Fruit fly (Drosophila melanogaster) whole organism, embryonic: ENCODE results near the gene side-IV.

Source experiments
- Aef1 ChIP-seq: fragments of 200-800 bp; sonication (Bioruptor generic); IDR thresholded peaks from 3 replicates; pipeline ENCODE4 v1.3.6; 2022; ENCODE audit warnings: missing biosample characterization, missing genetic modification characterization
- Atf3 ChIP-seq: fragments of 200-800 bp; sonication (Bioruptor generic); optimal IDR thresholded peaks from 3 replicates; lab custom pipeline; 2016; ENCODE audit warnings: missing biosample characterization, missing genetic modification characterization
- Blimp-1 ChIP-seq: fragments of 200-800 bp; sonication (Bioruptor generic); optimal IDR thresholded peaks from 3 replicates; lab custom pipeline; 2018; ENCODE audit warnings: missing biosample characterization, missing genetic modification characterization, mild to moderate bottlenecking, moderate library complexity, missing genetic modification reagents
- CG1024 ChIP-seq: fragments of 200-800 bp; sonication (Bioruptor generic); IDR thresholded peaks from 2 replicates; pipeline ENCODE4 v1.3.6; 2022; ENCODE audit warnings: missing biosample characterization, missing genetic modification characterization
- CG10959 ChIP-seq: fragments of 200-800 bp; sonication (Bioruptor generic); IDR thresholded peaks from 2 replicates; pipeline ENCODE4 v1.3.6; 2022; ENCODE audit warnings: missing biosample characterization, missing genetic modification characterization
- CG15514 ChIP-seq: fragments of 200-800 bp; sonication (Bioruptor generic); optimal IDR thresholded peaks from 3 replicates; lab custom pipeline; 2017; ENCODE audit warnings: missing biosample characterization, missing genetic modification characterization, mild to moderate bottlenecking, moderate library complexity, missing genetic modification reagents
- CG17385 ChIP-seq: fragments of 200-800 bp; sonication (Bioruptor generic); optimal IDR thresholded peaks from 3 replicates; lab custom pipeline; 2018; ENCODE audit warnings: missing biosample characterization, mild to moderate bottlenecking, missing genetic modification characterization
- CG1792 ChIP-seq: fragments of 200-800 bp; sonication (Bioruptor generic); optimal IDR thresholded peaks from 2 replicates; lab custom pipeline; 2016; ENCODE audit warnings: missing biosample characterization, missing genetic modification characterization
- CG18599 ChIP-seq: fragments of 200-800 bp; sonication (Bioruptor generic); optimal IDR thresholded peaks from 3 replicates; lab custom pipeline; 2017; ENCODE audit warnings: missing biosample characterization, missing genetic modification characterization, mild to moderate bottlenecking, moderate library complexity, missing genetic modification reagents
- CG18619 ChIP-seq: fragments of 200-800 bp; sonication (Bioruptor generic); optimal IDR thresholded peaks from 3 replicates; lab custom pipeline; 2017; ENCODE audit warnings: missing biosample characterization, mild to moderate bottlenecking, missing genetic modification characterization
- CG2199 ChIP-seq: fragments of 200-800 bp; sonication (Bioruptor generic); IDR thresholded peaks from 3 replicates; pipeline ENCODE4 v1.3.6; 2022; ENCODE audit warnings: missing biosample characterization, missing genetic modification characterization
- CG30431 ChIP-seq: fragments of 200-800 bp; sonication (Bioruptor generic); optimal IDR thresholded peaks from 2 replicates; lab custom pipeline; 2017; ENCODE audit warnings: missing biosample characterization, missing genetic modification characterization
- CG31224 ChIP-seq: fragments of 200-800 bp; sonication (Bioruptor generic); IDR thresholded peaks from 2 replicates; pipeline ENCODE4 v1.3.6; 2022; ENCODE audit warnings: missing biosample characterization, missing genetic modification characterization
- CG4424 ChIP-seq: fragments of 200-800 bp; sonication (Bioruptor generic); optimal IDR thresholded peaks from 3 replicates; lab custom pipeline; 2016; ENCODE audit warnings: missing biosample characterization, missing genetic modification characterization
- CG5180 ChIP-seq: fragments of 200-800 bp; sonication (Bioruptor generic); optimal IDR thresholded peaks from 3 replicates; lab custom pipeline; 2017; ENCODE audit warnings: missing biosample characterization, missing genetic modification characterization, mild to moderate bottlenecking, moderate library complexity, missing genetic modification reagents
- CG5953 ChIP-seq: fragments of 200-800 bp; sonication (Bioruptor generic); IDR thresholded peaks from 2 replicates; pipeline ENCODE4 v1.3.6; 2022; ENCODE audit warnings: missing biosample characterization, missing genetic modification characterization
- CG7745 ChIP-seq: fragments of 200-800 bp; sonication (Bioruptor generic); optimal IDR thresholded peaks from 2 replicates; lab custom pipeline; 2018; ENCODE audit warnings: missing biosample characterization, mild to moderate bottlenecking, missing genetic modification characterization, moderate library complexity
- CG7786 ChIP-seq: fragments of 200-800 bp; sonication (Bioruptor generic); optimal IDR thresholded peaks from 2 replicates; lab custom pipeline; 2016; ENCODE audit warnings: missing biosample characterization, missing genetic modification characterization
- CG9437 ChIP-seq: fragments of 200-800 bp; sonication (Bioruptor generic); optimal IDR thresholded peaks from 2 replicates; lab custom pipeline; 2018; ENCODE audit warnings: missing biosample characterization, mild to moderate bottlenecking, missing genetic modification characterization
- Chrac-16 ChIP-seq: fragments of 200-800 bp; sonication (Bioruptor generic); optimal IDR thresholded peaks from 3 replicates; lab custom pipeline; 2016; ENCODE audit warnings: missing biosample characterization, missing genetic modification characterization
- CoRest ChIP-seq: fragments of 200-800 bp; sonication (Bioruptor generic); optimal IDR thresholded peaks from 3 replicates; lab custom pipeline; 2018; ENCODE audit warnings: missing biosample characterization, mild to moderate bottlenecking, missing genetic modification characterization, moderate library complexity
- Dref ChIP-seq: fragments of 200-800 bp; sonication (Bioruptor generic); IDR thresholded peaks from 2 replicates; pipeline ENCODE4 v1.3.6; 2022; ENCODE audit warnings: missing biosample characterization, missing genetic modification characterization
- Drgx ChIP-seq: fragments of 200-800 bp; sonication (Bioruptor generic); IDR thresholded peaks from 2 replicates; pipeline ENCODE4 v1.3.6; 2022; ENCODE audit warnings: missing biosample characterization, missing genetic modification characterization
- Elba2 ChIP-seq: fragments of 200-800 bp; sonication (Bioruptor generic); optimal IDR thresholded peaks from 3 replicates; lab custom pipeline; 2016; ENCODE audit warnings: missing biosample characterization, missing genetic modification characterization
- GATAe ChIP-seq: fragments of 200-800 bp; sonication (Bioruptor generic); conservative IDR thresholded peaks from 2 replicates; pipeline ENCODE4 v1.3.6; 2022; ENCODE audit warnings: missing biosample characterization, missing genetic modification characterization
- HLH4C ChIP-seq: fragments of 200-800 bp; sonication (Bioruptor generic); IDR thresholded peaks from 3 replicates; pipeline ENCODE4 v1.3.6; 2022; ENCODE audit warnings: missing biosample characterization, missing genetic modification characterization; ENCODE audit not compliant: partially characterized antibody
- Kr ChIP-seq: fragments of 200-800 bp; sonication (Bioruptor generic); optimal IDR thresholded peaks from 2 replicates; lab custom pipeline; 2017; ENCODE audit warnings: missing biosample characterization, mild to moderate bottlenecking, missing genetic modification characterization
- Myb ChIP-seq: fragments of 200-800 bp; sonication (Bioruptor generic); optimal IDR thresholded peaks from 2 replicates; lab custom pipeline; 2016; ENCODE audit warnings: missing biosample characterization, missing genetic modification characterization
- Neu2 ChIP-seq: fragments of 200-800 bp; sonication (Bioruptor generic); optimal IDR thresholded peaks from 3 replicates; lab custom pipeline; 2016; ENCODE audit warnings: missing biosample characterization, missing genetic modification characterization, borderline replicate concordance
- Nf-YB ChIP-seq: fragments of 200-800 bp; sonication (Bioruptor generic); optimal IDR thresholded peaks from 3 replicates; lab custom pipeline; 2019; ENCODE audit warnings: missing biosample characterization, mild to moderate bottlenecking, missing genetic modification characterization, moderate library complexity
- Optix ChIP-seq: fragments of 200-800 bp; sonication (Bioruptor generic); IDR thresholded peaks from 3 replicates; pipeline ENCODE4 v1.3.6; 2022; ENCODE audit warnings: missing biosample characterization, missing genetic modification characterization
- Poxn ChIP-seq: fragments of 200-800 bp; sonication (Bioruptor generic); IDR thresholded peaks from 2 replicates; pipeline ENCODE4 v1.3.6; 2022; ENCODE audit warnings: missing biosample characterization, missing genetic modification characterization
- Ravus ChIP-seq: fragments of 200-800 bp; sonication (Bioruptor generic); IDR thresholded peaks from 2 replicates; pipeline ENCODE4 v1.3.6; 2022; ENCODE audit warnings: missing biosample characterization, missing genetic modification characterization
- Scr ChIP-seq: fragments of 200-800 bp; sonication (Bioruptor generic); IDR thresholded peaks from 2 replicates; pipeline ENCODE4 v1.3.6; 2022; ENCODE audit warnings: missing biosample characterization, missing genetic modification characterization; ENCODE audit not compliant: partially characterized antibody
- Trl ChIP-seq, 3 experiments: fragments of >200 bp in 2 of 3; fragments of 200-800 bp in 1 of 3; sonication (Bioruptor generic) in 1 of 3; optimal IDR thresholded peaks; 2 replicates in 1 of 3; 3 replicates in 2 of 3; lab custom pipeline; 2016 to 2017; ENCODE audit warnings: missing biosample characterization in 1 of 3, missing genetic modification characterization in 1 of 3
- Xrp1 ChIP-seq: fragments of 200-800 bp; sonication (Bioruptor generic); IDR thresholded peaks from 2 replicates; pipeline ENCODE4 v1.3.6; 2022; ENCODE audit warnings: missing biosample characterization, missing genetic modification characterization
- amos ChIP-seq: fragments of 200-800 bp; sonication (Bioruptor generic); IDR thresholded peaks from 2 replicates; pipeline ENCODE4 v1.3.6; 2022; ENCODE audit warnings: missing biosample characterization, missing genetic modification characterization; ENCODE audit not compliant: partially characterized antibody
- cas ChIP-seq: fragments of 200-800 bp; sonication (Bioruptor generic); IDR thresholded peaks from 2 replicates; pipeline ENCODE4 v1.3.6; 2022; ENCODE audit warnings: missing biosample characterization, missing genetic modification characterization
- cato ChIP-seq: fragments of 200-800 bp; sonication (Bioruptor generic); optimal IDR thresholded peaks from 2 replicates; lab custom pipeline; 2016; ENCODE audit warnings: missing biosample characterization, missing genetic modification characterization, borderline replicate concordance
- gcm2 ChIP-seq: fragments of 200-800 bp; sonication (Bioruptor generic); optimal IDR thresholded peaks from 2 replicates; lab custom pipeline; 2016; ENCODE audit warnings: missing biosample characterization, missing genetic modification characterization
- ham ChIP-seq: fragments of 200-800 bp; sonication (Bioruptor generic); IDR thresholded peaks from 2 replicates; pipeline ENCODE4 v1.3.6; 2022; ENCODE audit warnings: missing biosample characterization, missing genetic modification characterization
- hkb ChIP-seq, 2 experiments: fragments of 200-800 bp in 1 of 2; fragments of >200 bp in 1 of 2; sonication (Bioruptor generic) in 1 of 2; IDR thresholded peaks in 1 of 2; optimal IDR thresholded peaks in 1 of 2; 2 replicates each; pipeline versions ENCODE4 v1.3.6 to Lab custom; 2017 to 2022; ENCODE audit warnings: missing biosample characterization in 1 of 2, missing genetic modification characterization in 1 of 2
- jigr1 ChIP-seq: fragments of 200-800 bp; sonication (Bioruptor generic); IDR thresholded peaks from 3 replicates; pipeline ENCODE4 v1.3.6; 2022; ENCODE audit warnings: missing biosample characterization, missing genetic modification characterization
- klu ChIP-seq: fragments of 200-800 bp; sonication (Bioruptor generic); IDR thresholded peaks from 2 replicates; pipeline ENCODE4 v1.3.6; 2022; ENCODE audit warnings: missing biosample characterization, missing genetic modification characterization
- mirr ChIP-seq: fragments of 200-800 bp; sonication (Bioruptor generic); optimal IDR thresholded peaks from 3 replicates; lab custom pipeline; 2018; ENCODE audit warnings: missing biosample characterization, mild to moderate bottlenecking, missing genetic modification characterization
- pan ChIP-seq, 4 experiments: fragments of >200 bp in 3 of 4; fragments of 200-800 bp in 1 of 4; sonication (Bioruptor generic) in 1 of 4; optimal IDR thresholded peaks in 3 of 4; IDR thresholded peaks in 1 of 4; 2 replicates each; pipeline versions ENCODE4 v1.3.6 to Lab custom; 2017 to 2022; ENCODE audit warnings: missing biosample characterization in 2 of 4, missing genetic modification characterization in 2 of 4, mixed read lengths in 1 of 4
- salm ChIP-seq: fragments of 200-800 bp; sonication (Bioruptor generic); optimal IDR thresholded peaks from 2 replicates; lab custom pipeline; 2018; ENCODE audit warnings: missing biosample characterization, mild to moderate bottlenecking, missing genetic modification characterization
- sisA ChIP-seq: fragments of 200-800 bp; sonication (Bioruptor generic); IDR thresholded peaks from 2 replicates; pipeline ENCODE4 v1.3.6; 2022; ENCODE audit warnings: missing biosample characterization, missing genetic modification characterization
- wor ChIP-seq: fragments of 200-800 bp; sonication (Bioruptor generic); IDR thresholded peaks from 2 replicates; pipeline ENCODE4 v1.3.6; 2022; ENCODE audit warnings: missing biosample characterization, missing genetic modification characterization

side-IV gene

DNA sequence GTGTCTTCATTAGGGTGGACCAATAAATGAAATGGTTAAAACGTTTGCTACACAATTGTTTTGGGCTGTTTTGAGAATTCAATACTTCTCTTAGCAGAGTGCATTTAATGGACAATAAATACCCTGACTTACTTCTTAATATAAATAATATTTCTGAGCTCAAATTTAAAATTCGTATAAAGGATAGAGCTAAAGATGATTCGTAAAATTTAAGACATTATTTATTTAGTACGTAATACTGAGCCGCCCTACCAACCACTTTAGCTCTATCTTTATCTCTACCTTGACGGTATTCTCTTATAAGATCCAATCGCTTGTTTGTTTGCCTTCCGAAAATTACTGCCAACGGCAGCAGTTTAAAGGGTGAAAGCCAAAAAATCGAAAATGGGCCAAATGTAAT lies 16.8 kb upstream of the side-IV start (continued):
- TF ChIP-seq mirr (GFP tag; lab: Kevin White, UChicago) (peak; percentile 16), Chrac-16 (GFP tag; lab: Kevin White, UChicago) (peak; percentile 73), Myb (GFP tag; lab: Kevin White, UChicago) (peak; percentile 2), klu (GFP tag; lab: Robert Waterston, UW) (peak; percentile 35; the same call in 1 of the 2 replicates), Blimp-1 (GFP tag; lab: Kevin White, UChicago) (peak; percentile 74), Scr (GFP tag; lab: Robert Waterston, UW) (no peak), CG18599 (peak; percentile 64), CG7745 (no peak), Ravus (GFP tag; lab: Robert Waterston, UW) (no peak; the same call in 1 of the 2 replicates), Optix (GFP tag; lab: Robert Waterston, UW) (no peak), Kr (no peak), cas (peak; percentile 37; the same call in 1 of the 2 replicates), CG9437 (GFP tag; lab: Kevin White, UChicago) (peak; percentile 79), gcm2 (GFP tag; lab: Kevin White, UChicago) (no peak), ham (GFP tag; lab: Robert Waterston, UW) (no peak), CG4424 (peak; percentile 73), HLH4C (no peak), CG5953 (GFP tag; lab: Robert Waterston, UW) (peak; percentile 30; the same call in 1 of the 2 replicates), CG17385 (GFP tag; lab: Kevin White, UChicago) (peak; percentile 85), hkb (optimal IDR thresholded peaks at IDR 0.05; lab: Kevin White, UChicago) (no peak), hkb (GFP tag; IDR thresholded peaks at IDR 0.05; lab: Robert Waterston, UW) (peak; percentile 88), Xrp1 (GFP tag; lab: Robert Waterston, UW) (peak; percentile 84), CoRest (peak; percentile 89), Trl (optimal IDR thresholded peaks at IDR 0.05; lab: Kevin White, UChicago) (no peak), Trl (GFP tag; optimal IDR thresholded peaks at IDR 0.05; lab: Kevin White, UChicago) (peak; percentile 15), wor (peak; percentile 55), Dref (GFP tag; lab: Robert Waterston, UW) (no peak), CG10959 (GFP tag; lab: Robert Waterston, UW) (no peak), Elba2 (no peak), Neu2 (no peak), Drgx (peak; percentile 82), salm (tag; lab: Kevin White, UChicago) (peak; percentile 81), CG1024 (GFP tag; lab: Robert Waterston, UW) (no peak), CG31224 (GFP tag; lab: Robert Waterston, UW) (no peak), Poxn (GFP tag; lab: Robert Waterston, UW) (no peak), CG2199 (GFP tag; lab: Robert Waterston, UW) (0 out of 3 replicates have a peak, but pooled peaks have one; percentile 43), jigr1 (GFP tag; lab: Robert Waterston, UW) (no peak), CG1792 (GFP tag; lab: Kevin White, UChicago) (no peak), Nf-YB (GFP tag; lab: Kevin White, UChicago) (peak; percentile 81), CG30431 (GFP tag; lab: Kevin White, UChicago) (peak; percentile 62), CG7786 (peak; percentile 34), sisA (no peak), CG15514 (GFP tag; lab: Kevin White, UChicago) (peak; percentile 49), GATAe (GFP tag; lab: Robert Waterston, UW) (no peak), CG5180 (GFP tag; lab: Kevin White, UChicago) (peak; percentile 48), cato (peak; percentile 63), amos (GFP tag; lab: Robert Waterston, UW) (no peak), pan (optimal IDR thresholded peaks at IDR 0.05; lab: Kevin White, UChicago) (no peak), pan (GFP tag; optimal IDR thresholded peaks at IDR 0.05 in 1 of 2, IDR thresholded peaks at IDR 0.05 in 1 of 2) (peak in 1 of 2 experiments; percentile 76), Aef1 (peak; percentile 11; the same call in 1 of the 3 replicates), Atf3 (no peak), CG18619 (GFP tag; lab: Kevin White, UChicago) (peak; percentile 81)
